Worm (Caenorhabditis elegans) whole organism, mixed stage, embryonic: ENCODE data around the gene hrde-1.

Experiments used
- blmp-1 ChIP-seq: fragments of 150-350 bp; optimal IDR thresholded peaks from 2 replicates; lab custom pipeline; 2014; ENCODE audit warnings: missing biosample characterization, missing genetic modification characterization
- elt-1 ChIP-seq: sonication (generic microtip); optimal IDR thresholded peaks from 2 replicates; lab custom pipeline; 2017; ENCODE audit warnings: missing genetic modification characterization, mild to moderate bottlenecking, missing compliant biosample characterization, antibody characterized with exemption, moderate library complexity, borderline replicate concordance; ENCODE audit not compliant: insufficient read depth
- elt-3 ChIP-seq: fragments of 150-350 bp; optimal IDR thresholded peaks from 2 replicates; lab custom pipeline; 2014; ENCODE audit warnings: missing biosample characterization, missing genetic modification characterization
- lin-13 ChIP-seq: fragments of 150-350 bp; optimal IDR thresholded peaks from 2 replicates; lab custom pipeline; 2014; ENCODE audit warnings: missing biosample characterization, missing genetic modification characterization
- nhr-12 ChIP-seq: fragments of 150-350 bp; optimal IDR thresholded peaks from 2 replicates; lab custom pipeline; 2014; ENCODE audit warnings: missing biosample characterization, missing genetic modification characterization
- nhr-237 ChIP-seq: fragments of 150-350 bp; optimal IDR thresholded peaks from 2 replicates; lab custom pipeline; 2014; ENCODE audit warnings: missing biosample characterization, missing genetic modification characterization
- nhr-76 ChIP-seq: sonication (generic microtip); optimal IDR thresholded peaks from 2 replicates; lab custom pipeline; 2017; ENCODE audit warnings: missing biosample characterization, missing genetic modification characterization
- sem-2 ChIP-seq: fragments of 200-800 bp; sonication (Bioruptor generic); optimal IDR thresholded peaks from 2 replicates; lab custom pipeline; 2018; ENCODE audit warnings: mild to moderate bottlenecking, missing genetic modification characterization, missing compliant biosample characterization
- snpc-4 ChIP-seq: fragments of 150-350 bp; optimal IDR thresholded peaks from 2 replicates; lab custom pipeline; 2014; ENCODE audit warnings: missing biosample characterization, missing genetic modification characterization
- sptf-1 ChIP-seq: sonication (generic microtip); optimal IDR thresholded peaks from 2 replicates; lab custom pipeline; 2017; ENCODE audit warnings: mild to moderate bottlenecking, missing genetic modification characterization, moderate library complexity, missing compliant biosample characterization

DNA sequence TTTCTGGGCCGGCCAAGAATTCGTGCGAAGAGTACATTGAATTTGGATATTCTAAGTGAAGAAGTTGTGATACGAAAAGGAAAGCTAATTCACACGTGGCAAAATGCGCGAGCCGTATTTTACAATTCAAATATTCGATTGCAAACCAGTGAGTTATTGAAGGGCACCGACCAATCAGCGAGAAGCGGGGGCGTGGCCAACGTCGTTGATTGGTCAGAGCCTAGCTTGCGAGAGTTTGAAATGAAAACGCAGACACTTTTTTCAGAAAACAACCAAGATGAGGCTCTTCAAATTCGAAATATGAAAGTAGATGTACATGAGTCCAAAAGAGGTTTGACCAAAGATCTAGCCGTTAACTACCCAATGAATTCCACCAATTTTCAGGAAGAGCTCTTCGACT is 34.7 kb upstream of the hrde-1 start:
- TF ChIP-seq lin-13 (tag; lab: Kevin White, UChicago) (no peak), sem-2 (GFP tag; lab: Kevin White, UChicago) (no peak), nhr-237 (tag; lab: Kevin White, UChicago) (no peak), sptf-1 (tag; lab: Kevin White, UChicago) (no peak), blmp-1 (tag; lab: Kevin White, UChicago) (no peak), nhr-76 (tag; lab: Kevin White, UChicago) (no peak), snpc-4 (tag; lab: Kevin White, UChicago) (no peak), elt-1 (tag; lab: Kevin White, UChicago) (no peak), nhr-12 (tag; lab: Kevin White, UChicago) (no peak), elt-3 (tag; lab: Kevin White, UChicago) (no peak)
